Worm (Caenorhabditis elegans) whole organism, midembryonic: ENCODE measurements around the gene Y56A3A.28.

ENCODE experiments used
- klf-2 ChIP-seq: fragments of 200-800 bp; sonication (Bioruptor generic); conservative IDR thresholded peaks from 2 replicates; pipeline ENCODE4 v1.3.6; 2022; ENCODE audit warnings: missing genetic modification reagents, missing genetic modification characterization, missing compliant biosample characterization
- med-1 ChIP-seq: sonication (generic microtip); optimal IDR thresholded peaks from 2 replicates; lab custom pipeline; 2017; ENCODE audit warnings: missing genetic modification characterization, mild to moderate bottlenecking, missing compliant biosample characterization, antibody characterized with exemption, missing genetic modification reagents; ENCODE audit not compliant: insufficient read depth

- TF ChIP-seq med-1 (GFP tag; lab: Kevin White, UChicago) (no peak), klf-2 (no peak)
Observed at ce11 chrIII:11949276-11949879, 21.8 kb downstream of the Y56A3A.28 start.
